Worm (Caenorhabditis elegans): ENCODE results near the gene tag-120.

Gene tag-120

DNA sequence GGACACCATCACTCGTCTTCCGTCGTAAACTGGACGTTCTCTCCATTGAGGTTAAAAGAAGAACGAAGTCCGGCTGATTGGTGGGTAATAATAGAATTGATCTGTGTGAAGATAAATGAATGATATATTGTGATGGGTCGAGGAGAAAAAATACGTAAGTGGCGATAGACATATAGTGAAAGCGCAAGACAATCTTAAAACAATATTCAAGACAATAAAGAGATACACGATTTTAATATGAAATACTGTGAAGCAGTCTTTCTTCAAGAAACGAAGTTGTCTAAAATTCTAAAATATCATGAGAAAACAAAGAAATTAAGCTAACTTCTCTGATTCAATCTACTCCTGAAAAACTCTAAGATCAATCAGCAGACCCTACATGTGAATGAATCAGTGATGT, 3.9 kb upstream of the tag-120 start, which contains the start of gene F40F9.10:
F40F9.10 (minus strand) TSS at position 101 of the 400 bp plus-strand sequence.
- TF ChIP-seq mep-1 (tag; optimal IDR thresholded peaks at IDR 0.05) (no peak), cnd-1 (tag; optimal IDR thresholded peaks at IDR 0.05) (no peak), hlh-1 (tag; optimal IDR thresholded peaks at IDR 0.05) (no peak), drap-1 (GFP tag; optimal IDR thresholded peaks at IDR 0.05) (no peak), flh-1 (GFP tag; optimal IDR thresholded peaks at IDR 0.05) (no peak), ceh-39 (tag; optimal IDR thresholded peaks at IDR 0.05) (no peak), zip-8 (tag; optimal IDR thresholded peaks at IDR 0.05) (no peak), unc-120 (tag; optimal IDR thresholded peaks at IDR 0.05; ENCODE audit: poor library complexity, severe bottlenecking) (no peak), ztf-11 (tag; optimal IDR thresholded peaks at IDR 0.05) (no peak), nhr-12 (tag; optimal IDR thresholded peaks at IDR 0.05) (no peak), nhr-237 (tag; optimal IDR thresholded peaks at IDR 0.05) (no peak), tbx-8 (GFP tag; optimal IDR thresholded peaks at IDR 0.05) (no peak), elt-3 (tag; optimal IDR thresholded peaks at IDR 0.05) (no peak), snpc-4 (tag; optimal IDR thresholded peaks at IDR 0.05) (no peak), pha-4 (tag; optimal IDR thresholded peaks at IDR 0.05) (no peak)

DNA sequence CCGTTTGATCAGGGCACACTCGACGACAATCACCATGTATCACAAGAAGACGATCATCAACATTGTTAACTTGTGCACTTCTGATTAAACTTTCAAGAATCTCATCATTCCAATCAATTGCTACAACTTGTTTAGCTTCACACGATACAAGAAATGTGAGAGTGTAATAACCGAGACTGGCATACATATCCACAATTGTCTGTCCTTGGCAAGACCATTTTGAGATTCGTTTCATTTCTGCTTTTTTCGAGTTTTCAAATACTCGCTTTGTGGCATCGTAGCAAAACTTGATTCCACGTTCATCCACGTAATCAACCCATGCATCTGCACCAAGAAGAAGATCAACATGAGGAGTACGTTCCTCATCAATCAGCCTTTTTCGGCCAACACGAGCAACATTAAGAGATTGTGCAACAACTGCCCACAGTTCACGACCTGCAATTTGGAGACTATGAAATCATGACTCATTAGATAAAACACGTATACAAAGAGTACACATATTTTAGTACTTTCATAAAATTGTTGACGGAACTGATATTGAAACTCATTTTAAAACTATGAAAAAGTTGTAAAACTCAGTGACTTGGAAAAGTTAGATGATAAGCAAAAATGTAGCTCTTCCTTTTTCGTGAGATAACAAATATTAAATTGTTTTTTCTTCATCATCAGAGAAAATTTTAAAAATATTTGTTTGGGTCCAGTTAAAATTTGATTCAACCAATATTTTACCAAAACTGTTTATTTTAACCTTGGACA, 3.0 kb upstream of the tag-120 start:
- no peak for TF ChIP-seq drap-1 (GFP tag; optimal IDR thresholded peaks at IDR 0.05)
- no peak for TF ChIP-seq nhr-28 (tag; optimal IDR thresholded peaks at IDR 0.05)
- TF ChIP-seq elt-1 (tag; optimal IDR thresholded peaks at IDR 0.05; ENCODE audit: borderline replicate concordance, insufficient read depth) = no peak
- no peak for TF ChIP-seq zip-8 (tag; optimal IDR thresholded peaks at IDR 0.05)
- TF ChIP-seq nhr-76 (tag; optimal IDR thresholded peaks at IDR 0.05) = no peak
- TF ChIP-seq ces-1 (GFP tag; optimal IDR thresholded peaks at IDR 0.05) = no peak
- no peak for TF ChIP-seq lin-32 (GFP tag; optimal IDR thresholded peaks at IDR 0.05)
- TF ChIP-seq mep-1 (tag; optimal IDR thresholded peaks at IDR 0.05) = no peak
- TF ChIP-seq M03D4.4 (tag; optimal IDR thresholded peaks at IDR 0.05) = no peak
- TF ChIP-seq flh-1 (GFP tag; optimal IDR thresholded peaks at IDR 0.05) = no peak
- no peak for TF ChIP-seq ham-2 (GFP tag; optimal IDR thresholded peaks at IDR 0.05)
- TF ChIP-seq mls-2 (tag; optimal IDR thresholded peaks at IDR 0.05) = no peak
- TF ChIP-seq blmp-1 (tag; optimal IDR thresholded peaks at IDR 0.05) = no peak
- no peak for TF ChIP-seq pha-4 (tag; optimal IDR thresholded peaks at IDR 0.05)

DNA sequence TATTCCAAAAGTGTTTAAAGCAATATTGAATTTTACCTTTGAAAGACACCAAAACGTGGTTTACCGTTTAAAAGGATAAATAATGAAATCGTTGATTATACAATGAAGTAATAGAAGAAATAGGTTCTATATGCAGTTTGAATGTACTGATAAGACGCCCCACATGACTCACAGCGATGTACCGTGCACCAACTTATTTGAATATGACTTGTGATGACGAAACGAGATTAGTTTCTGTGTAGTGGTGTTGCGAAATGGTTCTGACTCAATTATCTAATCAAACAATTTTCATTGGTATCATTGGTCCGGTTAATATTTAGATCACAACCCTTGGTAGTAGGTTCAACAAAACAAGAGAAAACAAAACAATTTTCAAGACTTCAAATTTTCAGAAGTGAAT, 1.6 kb upstream of the tag-120 start:
- TF ChIP-seq mls-2 (tag; optimal IDR thresholded peaks at IDR 0.05) (no peak), lsy-2 (tag; optimal IDR thresholded peaks at IDR 0.05) (no peak), ham-2 (GFP tag; optimal IDR thresholded peaks at IDR 0.05) (no peak), nhr-28 (tag; optimal IDR thresholded peaks at IDR 0.05) (no peak), nhr-76 (tag; optimal IDR thresholded peaks at IDR 0.05) (no peak), blmp-1 (tag; optimal IDR thresholded peaks at IDR 0.05) (no peak), ztf-11 (tag; optimal IDR thresholded peaks at IDR 0.05) (no peak), snpc-4 (tag; optimal IDR thresholded peaks at IDR 0.05) (no peak), sptf-1 (tag; optimal IDR thresholded peaks at IDR 0.05) (no peak), flh-1 (GFP tag; optimal IDR thresholded peaks at IDR 0.05) (no peak), tbx-8 (GFP tag; optimal IDR thresholded peaks at IDR 0.05) (no peak), unc-120 (tag; optimal IDR thresholded peaks at IDR 0.05; ENCODE audit: poor library complexity, severe bottlenecking) (no peak), nhr-12 (tag; optimal IDR thresholded peaks at IDR 0.05) (no peak), lin-32 (GFP tag; optimal IDR thresholded peaks at IDR 0.05) (no peak), cnd-1 (tag; optimal IDR thresholded peaks at IDR 0.05) (no peak), drap-1 (GFP tag; optimal IDR thresholded peaks at IDR 0.05) (no peak), elt-3 (tag; optimal IDR thresholded peaks at IDR 0.05) (no peak), hlh-1 (tag; optimal IDR thresholded peaks at IDR 0.05) (no peak), ceh-43 (GFP tag; optimal IDR thresholded peaks at IDR 0.05) (no peak)

DNA sequence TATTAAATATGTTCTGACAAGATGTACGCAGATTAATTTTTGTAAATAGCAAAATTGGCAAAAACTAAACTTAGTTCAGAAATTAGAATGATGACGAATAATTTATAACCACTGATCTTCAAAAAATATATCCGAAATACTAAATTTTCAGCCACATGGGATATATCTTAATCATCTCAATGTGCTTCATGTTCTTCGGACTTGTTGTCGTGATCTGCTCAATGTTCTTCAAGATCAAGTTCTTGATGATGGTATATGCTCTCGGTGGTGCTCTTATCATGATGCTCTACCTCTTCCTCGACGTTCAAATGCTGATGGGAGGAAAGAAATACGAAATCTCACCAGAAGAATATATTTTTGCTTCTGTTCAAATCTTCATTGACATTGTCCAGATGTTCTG, 3.0 kb downstream of the tag-120 start:
- TF ChIP-seq tbx-8 (GFP tag; optimal IDR thresholded peaks at IDR 0.05) (no peak), nhr-237 (tag; optimal IDR thresholded peaks at IDR 0.05) (no peak), nhr-76 (tag; optimal IDR thresholded peaks at IDR 0.05) (no peak), sptf-1 (tag; optimal IDR thresholded peaks at IDR 0.05) (no peak), pha-4 (tag; optimal IDR thresholded peaks at IDR 0.05) (no peak), sem-2 (GFP tag; optimal IDR thresholded peaks at IDR 0.05) (no peak), ztf-11 (tag; optimal IDR thresholded peaks at IDR 0.05) (no peak), hlh-1 (tag; optimal IDR thresholded peaks at IDR 0.05) (no peak), lin-32 (GFP tag; optimal IDR thresholded peaks at IDR 0.05) (no peak), elt-1 (tag; optimal IDR thresholded peaks at IDR 0.05; ENCODE audit: borderline replicate concordance, insufficient read depth) (no peak), ham-2 (GFP tag; optimal IDR thresholded peaks at IDR 0.05) (no peak), nhr-2 (tag; optimal IDR thresholded peaks at IDR 0.05) (no peak), lin-13 (tag; optimal IDR thresholded peaks at IDR 0.05) (no peak), bed-3 (GFP tag; optimal IDR thresholded peaks at IDR 0.05) (no peak), mab-5 (tag; optimal IDR thresholded peaks at IDR 0.05) (no peak), lsy-2 (tag; optimal IDR thresholded peaks at IDR 0.05) (no peak), ceh-83 (GFP tag; optimal IDR thresholded peaks at IDR 0.05) (no peak), flh-1 (GFP tag; optimal IDR thresholded peaks at IDR 0.05) (no peak), M03D4.4 (tag; optimal IDR thresholded peaks at IDR 0.05) (no peak)
